Fruit fly (Drosophila melanogaster) whole organism, embryonic: ENCODE measurements around the gene CG1951.

Experiments
- B-H1 ChIP-seq: fragments of 200-800 bp; sonication (Bioruptor generic); IDR thresholded peaks from 3 replicates; pipeline ENCODE4 v1.3.6; 2022; ENCODE audit warnings: missing biosample characterization, missing genetic modification characterization
- B-H2 ChIP-seq: fragments of 200-800 bp; sonication (Bioruptor generic); optimal IDR thresholded peaks from 2 replicates; lab custom pipeline; 2018; ENCODE audit warnings: missing biosample characterization, mild to moderate bottlenecking, missing genetic modification characterization
- CG10959 ChIP-seq: fragments of 200-800 bp; sonication (Bioruptor generic); IDR thresholded peaks from 2 replicates; pipeline ENCODE4 v1.3.6; 2022; ENCODE audit warnings: missing biosample characterization, missing genetic modification characterization
- CG11398 ChIP-seq: fragments of 200-800 bp; sonication (Bioruptor generic); optimal IDR thresholded peaks from 2 replicates; lab custom pipeline; 2016; ENCODE audit warnings: missing biosample characterization, missing genetic modification characterization
- CG11456 ChIP-seq: fragments of 200-800 bp; sonication (Bioruptor generic); IDR thresholded peaks from 3 replicates; pipeline ENCODE4 v1.3.6; 2022; ENCODE audit warnings: missing biosample characterization, missing genetic modification characterization
- CG12071 ChIP-seq: fragments of 200-800 bp; sonication (Bioruptor generic); optimal IDR thresholded peaks from 3 replicates; lab custom pipeline; 2018; ENCODE audit warnings: missing biosample characterization, mild to moderate bottlenecking, missing genetic modification characterization
- CG12391 ChIP-seq: fragments of 200-800 bp; sonication (Bioruptor generic); optimal IDR thresholded peaks from 3 replicates; lab custom pipeline; 2018; ENCODE audit warnings: missing biosample characterization, mild to moderate bottlenecking, missing genetic modification characterization, moderate library complexity
- CG13123 ChIP-seq: fragments of 200-800 bp; sonication (Bioruptor generic); optimal IDR thresholded peaks from 2 replicates; lab custom pipeline; 2016; ENCODE audit warnings: missing biosample characterization, missing genetic modification characterization
- CG13287 ChIP-seq: fragments of 200-800 bp; sonication (Bioruptor generic); IDR thresholded peaks from 2 replicates; pipeline ENCODE4 v1.3.6; 2022; ENCODE audit warnings: missing biosample characterization, missing genetic modification characterization; ENCODE audit not compliant: partially characterized antibody
- CG1603 ChIP-seq: fragments of 200-800 bp; sonication (Bioruptor generic); optimal IDR thresholded peaks from 2 replicates; lab custom pipeline; 2019; ENCODE audit warnings: missing biosample characterization, mild to moderate bottlenecking, missing genetic modification characterization, moderate library complexity
- CG17328 ChIP-seq: fragments of 200-800 bp; sonication (Bioruptor generic); IDR thresholded peaks from 2 replicates; pipeline ENCODE4 v1.3.6; 2022; ENCODE audit warnings: missing biosample characterization, missing genetic modification characterization
- CG17359 ChIP-seq: fragments of 200-800 bp; sonication (Bioruptor generic); optimal IDR thresholded peaks from 3 replicates; lab custom pipeline; 2018; ENCODE audit warnings: missing biosample characterization, mild to moderate bottlenecking, missing genetic modification characterization, moderate library complexity
- CG17912 ChIP-seq: fragments of 200-800 bp; sonication (Bioruptor generic); optimal IDR thresholded peaks from 2 replicates; lab custom pipeline; 2018; ENCODE audit warnings: missing biosample characterization, mild to moderate bottlenecking, missing genetic modification characterization
- CG30403 ChIP-seq: fragments of 200-800 bp; sonication (Bioruptor generic); optimal IDR thresholded peaks from 3 replicates; lab custom pipeline; 2016; ENCODE audit warnings: missing biosample characterization, missing genetic modification characterization
- CG3065 ChIP-seq: fragments of 200-800 bp; sonication (Bioruptor generic); optimal IDR thresholded peaks from 2 replicates; lab custom pipeline; 2016; ENCODE audit warnings: missing biosample characterization, missing genetic modification characterization
- CG31224 ChIP-seq: fragments of 200-800 bp; sonication (Bioruptor generic); IDR thresholded peaks from 2 replicates; pipeline ENCODE4 v1.3.6; 2022; ENCODE audit warnings: missing biosample characterization, missing genetic modification characterization
- CG31388 ChIP-seq: fragments of 200-800 bp; sonication (Bioruptor generic); optimal IDR thresholded peaks from 2 replicates; lab custom pipeline; 2016; ENCODE audit warnings: missing biosample characterization, missing genetic modification characterization
- CG32767 ChIP-seq: fragments of 200-800 bp; sonication (Bioruptor generic); IDR thresholded peaks from 2 replicates; pipeline ENCODE4 v1.3.6; 2022; ENCODE audit warnings: missing biosample characterization, missing genetic modification characterization
- CG3281 ChIP-seq: fragments of 200-800 bp; sonication (Bioruptor generic); optimal IDR thresholded peaks from 3 replicates; lab custom pipeline; 2017; ENCODE audit warnings: missing biosample characterization, mild to moderate bottlenecking, missing genetic modification characterization
- CG3407 ChIP-seq: fragments of 200-800 bp; sonication (Bioruptor generic); optimal IDR thresholded peaks from 2 replicates; lab custom pipeline; 2018; ENCODE audit warnings: missing biosample characterization, mild to moderate bottlenecking, missing genetic modification characterization
- CG3847 ChIP-seq: fragments of 200-800 bp; sonication (Bioruptor generic); IDR thresholded peaks from 2 replicates; pipeline ENCODE4 v1.3.6; 2022; ENCODE audit warnings: missing biosample characterization, missing genetic modification characterization
- CG43689 ChIP-seq: fragments of 200-800 bp; sonication (Bioruptor generic); IDR thresholded peaks from 2 replicates; pipeline ENCODE4 v1.3.6; 2022; ENCODE audit warnings: missing biosample characterization, missing genetic modification characterization
- CG4854 ChIP-seq: fragments of 200-800 bp; sonication (Bioruptor generic); optimal IDR thresholded peaks from 2 replicates; lab custom pipeline; 2016; ENCODE audit warnings: missing biosample characterization, missing genetic modification characterization, inconsistent platforms
- CG5180 ChIP-seq: fragments of 200-800 bp; sonication (Bioruptor generic); optimal IDR thresholded peaks from 3 replicates; lab custom pipeline; 2017; ENCODE audit warnings: missing biosample characterization, missing genetic modification characterization, mild to moderate bottlenecking, moderate library complexity, missing genetic modification reagents
- CG7357 ChIP-seq: fragments of 200-800 bp; sonication (Bioruptor generic); IDR thresholded peaks from 3 replicates; pipeline ENCODE4 v1.3.6; 2022; ENCODE audit warnings: missing biosample characterization, missing genetic modification characterization
- CG7987 ChIP-seq: fragments of 200-800 bp; sonication (Bioruptor generic); optimal IDR thresholded peaks from 2 replicates; lab custom pipeline; 2018; ENCODE audit warnings: missing biosample characterization, mild to moderate bottlenecking, missing genetic modification characterization, moderate library complexity
- CG9797 ChIP-seq: fragments of 200-800 bp; sonication (Bioruptor generic); optimal IDR thresholded peaks from 3 replicates; lab custom pipeline; 2018; ENCODE audit warnings: missing biosample characterization, mild to moderate bottlenecking, missing genetic modification characterization
- Dref ChIP-seq: fragments of 200-800 bp; sonication (Bioruptor generic); IDR thresholded peaks from 2 replicates; pipeline ENCODE4 v1.3.6; 2022; ENCODE audit warnings: missing biosample characterization, missing genetic modification characterization
- HLH3B ChIP-seq: fragments of 200-800 bp; sonication (Bioruptor generic); IDR thresholded peaks from 2 replicates; pipeline ENCODE4 v1.3.6; 2022; ENCODE audit warnings: missing biosample characterization, missing genetic modification characterization
- HLH54F ChIP-seq: fragments of 200-800 bp; sonication (Bioruptor generic); optimal IDR thresholded peaks from 3 replicates; lab custom pipeline; 2016; ENCODE audit warnings: missing biosample characterization, missing genetic modification characterization
- Hmr ChIP-seq: fragments of 200-800 bp; sonication (Bioruptor generic); optimal IDR thresholded peaks from 3 replicates; lab custom pipeline; 2017; ENCODE audit warnings: mild to moderate bottlenecking, missing biosample characterization, missing genetic modification reagents, missing genetic modification characterization
- Hr78 ChIP-seq, 2 experiments: fragments of 200-800 bp in 1 of 2; fragments of >200 bp in 1 of 2; sonication (Bioruptor generic) in 1 of 2; optimal IDR thresholded peaks; 2 replicates each; lab custom pipeline; 2017 to 2019; ENCODE audit warnings: missing biosample characterization in 2 of 2, missing genetic modification characterization in 2 of 2, mild to moderate bottlenecking in 1 of 2, moderate library complexity in 1 of 2
- MESR4 ChIP-seq: fragments of 200-800 bp; sonication (Bioruptor generic); optimal IDR thresholded peaks from 2 replicates; lab custom pipeline; 2018; ENCODE audit warnings: missing biosample characterization, mild to moderate bottlenecking, missing genetic modification characterization, moderate library complexity
- MTF-1 ChIP-seq: fragments of 200-800 bp; sonication (Bioruptor generic); optimal IDR thresholded peaks from 2 replicates; lab custom pipeline; 2018; ENCODE audit warnings: missing biosample characterization, mild to moderate bottlenecking, missing genetic modification characterization, borderline replicate concordance
- NfI ChIP-seq: fragments of 200-800 bp; sonication (Bioruptor generic); optimal IDR thresholded peaks from 3 replicates; lab custom pipeline; 2018; ENCODE audit warnings: missing biosample characterization, mild to moderate bottlenecking, missing genetic modification characterization, moderate library complexity
- ase ChIP-seq: fragments of 200-800 bp; sonication (Bioruptor generic); IDR thresholded peaks from 3 replicates; pipeline ENCODE4 v1.3.6; 2022; ENCODE audit warnings: missing biosample characterization, missing genetic modification characterization
- bigmax ChIP-seq: fragments of 200-800 bp; sonication (Bioruptor generic); optimal IDR thresholded peaks from 2 replicates; lab custom pipeline; 2018; ENCODE audit warnings: missing biosample characterization, mild to moderate bottlenecking, missing genetic modification characterization
- br ChIP-seq: fragments of >200 bp; optimal IDR thresholded peaks from 2 replicates; lab custom pipeline; 2017
- bsh ChIP-seq, 2 experiments: fragments of 200-800 bp; sonication (Bioruptor generic); optimal IDR thresholded peaks; 2 replicates each; lab custom pipeline; 2017 to 2018; ENCODE audit warnings: mild to moderate bottlenecking in 2 of 2, missing biosample characterization in 2 of 2, missing genetic modification characterization in 2 of 2, moderate library complexity in 1 of 2
- croc ChIP-seq: fragments of 200-800 bp; sonication (Bioruptor generic); conservative IDR thresholded peaks from 3 replicates; pipeline ENCODE4 v1.3.6; 2022; ENCODE audit warnings: missing biosample characterization, missing genetic modification characterization
- dm ChIP-seq: fragments of 200-800 bp; sonication (Bioruptor generic); optimal IDR thresholded peaks from 3 replicates; lab custom pipeline; 2016; ENCODE audit warnings: missing biosample characterization, missing genetic modification characterization
- gro ChIP-seq: fragments of 200-800 bp; sonication (Bioruptor generic); optimal IDR thresholded peaks from 2 replicates; lab custom pipeline; 2016; ENCODE audit warnings: missing biosample characterization, missing genetic modification characterization
- hkb ChIP-seq, 2 experiments: fragments of 200-800 bp in 1 of 2; fragments of >200 bp in 1 of 2; sonication (Bioruptor generic) in 1 of 2; IDR thresholded peaks in 1 of 2; optimal IDR thresholded peaks in 1 of 2; 2 replicates each; pipeline versions ENCODE4 v1.3.6 to Lab custom; 2017 to 2022; ENCODE audit warnings: missing biosample characterization in 1 of 2, missing genetic modification characterization in 1 of 2
- ken ChIP-seq: fragments of 200-800 bp; sonication (Bioruptor generic); IDR thresholded peaks from 3 replicates; pipeline ENCODE4 v1.3.6; 2022; ENCODE audit warnings: missing biosample characterization, missing genetic modification characterization
- klu ChIP-seq: fragments of 200-800 bp; sonication (Bioruptor generic); IDR thresholded peaks from 2 replicates; pipeline ENCODE4 v1.3.6; 2022; ENCODE audit warnings: missing biosample characterization, missing genetic modification characterization
- maf-S ChIP-seq: fragments of 200-800 bp; sonication (Bioruptor generic); optimal IDR thresholded peaks from 2 replicates; lab custom pipeline; 2016; ENCODE audit warnings: missing biosample characterization, missing genetic modification characterization
- nmo ChIP-seq: fragments of 200-800 bp; sonication (Bioruptor generic); optimal IDR thresholded peaks from 2 replicates; lab custom pipeline; 2018; ENCODE audit warnings: missing biosample characterization, mild to moderate bottlenecking, missing genetic modification characterization, moderate library complexity
- ranshi ChIP-seq: fragments of 200-800 bp; sonication (Bioruptor generic); IDR thresholded peaks from 2 replicates; pipeline ENCODE4 v1.3.6; 2022; ENCODE audit warnings: missing biosample characterization, missing genetic modification characterization
- shn ChIP-seq: fragments of 200-800 bp; sonication (Bioruptor generic); optimal IDR thresholded peaks from 3 replicates; lab custom pipeline; 2016; ENCODE audit warnings: missing biosample characterization, missing genetic modification characterization

The CG1951 gene

dm6 chr3R:29040526-29041195, 13.6 kb downstream of the CG1951 start (continued):
- no peak for TF ChIP-seq MTF-1 (GFP tag; lab: Kevin White, UChicago)
- no peak for TF ChIP-seq Dref (GFP tag; lab: Robert Waterston, UW)
- no peak for TF ChIP-seq gro (GFP tag; lab: Kevin White, UChicago)
- TF ChIP-seq CG7987, result no peak
- TF ChIP-seq CG3281 (GFP tag; lab: Kevin White, UChicago), result peak; percentile 83
- no peak for TF ChIP-seq CG3407 (GFP tag; lab: Kevin White, UChicago)
- peak; percentile 38; the same call in 1 of the 3 replicates for TF ChIP-seq CG7357 (GFP tag; lab: Robert Waterston, UW)
- no peak for TF ChIP-seq CG13287 (GFP tag; lab: Robert Waterston, UW)
- peak; percentile 37; the same call in 1 of the 3 replicates for TF ChIP-seq B-H1
- no peak for TF ChIP-seq CG5180 (GFP tag; lab: Kevin White, UChicago)
- no peak for TF ChIP-seq CG11456 (GFP tag; lab: Robert Waterston, UW)
- TF ChIP-seq hkb (optimal IDR thresholded peaks at IDR 0.05; lab: Kevin White, UChicago), result no peak
- TF ChIP-seq hkb (GFP tag; IDR thresholded peaks at IDR 0.05; lab: Robert Waterston, UW), result peak; percentile 74
- no peak for TF ChIP-seq CG31388 (GFP tag; lab: Kevin White, UChicago)
- TF ChIP-seq CG11398 (GFP tag; lab: Kevin White, UChicago), result no peak
- no peak for TF ChIP-seq bigmax (GFP tag; lab: Kevin White, UChicago)
- TF ChIP-seq maf-S (GFP tag; lab: Kevin White, UChicago), result no peak
- no peak for TF ChIP-seq CG10959
- TF ChIP-seq br (lab: Kevin White, UChicago), result no peak
- peak; percentile 46; the same call in 1 of the 2 replicates for TF ChIP-seq HLH3B
- no peak for TF ChIP-seq CG17912 (GFP tag; lab: Kevin White, UChicago)
- peak; percentile 82 for TF ChIP-seq CG30403 (GFP tag; lab: Kevin White, UChicago)
- no peak for TF ChIP-seq CG3065 (GFP tag; lab: Kevin White, UChicago)
- TF ChIP-seq MESR4 (GFP tag; lab: Kevin White, UChicago), result no peak
- TF ChIP-seq ranshi (GFP tag; lab: Robert Waterston, UW), result 0 out of 2 replicates have a peak, but pooled peaks have one; percentile 11
- no peak for TF ChIP-seq HLH54F
- no peak; the same call in 1 of the 2 replicates for TF ChIP-seq CG31224 (GFP tag; lab: Robert Waterston, UW)
- TF ChIP-seq nmo, result peak; percentile 78
- 0 out of 2 replicates have a peak, but pooled peaks have one; percentile 28 for TF ChIP-seq CG17328 (GFP tag; lab: Robert Waterston, UW)
- peak; percentile 60; the same call in 1 of the 2 replicates for TF ChIP-seq CG32767 (GFP tag; lab: Robert Waterston, UW)
- no peak for TF ChIP-seq ase (GFP tag; lab: Robert Waterston, UW)
- TF ChIP-seq CG1603 (tag; lab: Kevin White, UChicago), result no peak
- TF ChIP-seq Hr78 (GFP tag; optimal IDR thresholded peaks at IDR 0.05; lab: Kevin White, UChicago), result peak in 1 of 2 experiments; percentile 41
- peak; percentile 18 for TF ChIP-seq CG4854 (GFP tag; lab: Kevin White, UChicago)
- TF ChIP-seq CG43689 (GFP tag; lab: Robert Waterston, UW), result 0 out of 2 replicates have a peak, but pooled peaks have one; percentile 18
- 0 out of 3 replicates have a peak, but pooled peaks have one; percentile 4 for TF ChIP-seq ken (GFP tag; lab: Robert Waterston, UW)
- 0 out of 2 replicates have a peak, but pooled peaks have one; percentile 13 for TF ChIP-seq klu (GFP tag; lab: Robert Waterston, UW)
- TF ChIP-seq dm (GFP tag; lab: Kevin White, UChicago), result no peak
- TF ChIP-seq CG12071, result no peak
- TF ChIP-seq Hmr (GFP tag; lab: Kevin White, UChicago), result no peak
- no peak for TF ChIP-seq CG12391 (tag; lab: Kevin White, UChicago)
- peak; percentile 68 for TF ChIP-seq NfI (GFP tag; lab: Kevin White, UChicago)
- peak; percentile 41; the same call in 1 of the 2 replicates for TF ChIP-seq CG3847
- TF ChIP-seq B-H2, result no peak
- TF ChIP-seq bsh (GFP tag; optimal IDR thresholded peaks at IDR 0.05; lab: Kevin White, UChicago), result peak; percentile 46 to 59
- TF ChIP-seq CG9797 (GFP tag; lab: Kevin White, UChicago), result no peak
- peak; percentile 74 for TF ChIP-seq CG17359
- TF ChIP-seq CG13123, result no peak
- TF ChIP-seq shn (GFP tag; lab: Kevin White, UChicago), result no peak
- no peak for TF ChIP-seq croc (GFP tag; lab: Robert Waterston, UW)
